Worm (Caenorhabditis elegans) whole organism, late embryonic: Measurements from ENCODE around the gene M18.6.

Source experiments
- C38D4.7 ChIP-seq: fragments of 200-800 bp; sonication (Bioruptor generic); optimal IDR thresholded peaks from 2 replicates; lab custom pipeline; 2018; ENCODE audit warnings: mild to moderate bottlenecking, missing genetic modification characterization, moderate library complexity, missing compliant biosample characterization
- F13H6.1 ChIP-seq: sonication (generic microtip); optimal IDR thresholded peaks from 2 replicates; lab custom pipeline; 2016; ENCODE audit warnings: missing genetic modification characterization, missing compliant biosample characterization
- K09A11.1 ChIP-seq: sonication (generic microtip); optimal IDR thresholded peaks from 2 replicates; lab custom pipeline; 2017; ENCODE audit warnings: antibody characterized with exemption, mild to moderate bottlenecking, missing genetic modification characterization, missing compliant biosample characterization; ENCODE audit not compliant: insufficient read depth
- T23F11.4 ChIP-seq: fragments of 200-800 bp; sonication (Bioruptor generic); optimal IDR thresholded peaks from 2 replicates; lab custom pipeline; 2018; ENCODE audit warnings: mild to moderate bottlenecking, missing genetic modification characterization, missing compliant biosample characterization
- Y22D7AL.16 ChIP-seq: sonication (generic microtip); optimal IDR thresholded peaks from 2 replicates; lab custom pipeline; 2016; ENCODE audit warnings: missing genetic modification characterization, missing compliant biosample characterization
- ahr-1 ChIP-seq: sonication (generic microtip); optimal IDR thresholded peaks from 2 replicates; lab custom pipeline; 2016; ENCODE audit warnings: missing genetic modification characterization, missing compliant biosample characterization
- ama-1 ChIP-seq: fragments of 150-350 bp; optimal IDR thresholded peaks from 2 replicates; lab custom pipeline; 2014
- ceh-18 ChIP-seq: sonication (generic microtip); optimal IDR thresholded peaks from 2 replicates; lab custom pipeline; 2016; ENCODE audit warnings: missing genetic modification characterization, missing compliant biosample characterization
- ceh-19 ChIP-seq: fragments of 200-800 bp; sonication (Bioruptor generic); optimal IDR thresholded peaks from 2 replicates; lab custom pipeline; 2018; ENCODE audit warnings: mild to moderate bottlenecking, missing genetic modification characterization, missing compliant biosample characterization
- ceh-22 ChIP-seq: sonication (generic microtip); optimal IDR thresholded peaks from 2 replicates; lab custom pipeline; 2017; ENCODE audit warnings: missing biosample characterization, missing genetic modification characterization
- ceh-24 ChIP-seq: sonication (generic microtip); optimal IDR thresholded peaks from 2 replicates; lab custom pipeline; 2016; ENCODE audit warnings: mild to moderate bottlenecking, missing genetic modification characterization, missing compliant biosample characterization
- ceh-31 ChIP-seq: sonication (generic microtip); optimal IDR thresholded peaks from 2 replicates; lab custom pipeline; 2016; ENCODE audit warnings: missing genetic modification characterization, missing compliant biosample characterization
- ceh-34 ChIP-seq: sonication (generic microtip); optimal IDR thresholded peaks from 2 replicates; lab custom pipeline; 2016; ENCODE audit warnings: mild to moderate bottlenecking, missing genetic modification characterization, missing compliant biosample characterization
- ceh-6 ChIP-seq: fragments of 200-800 bp; sonication (Bioruptor generic); optimal IDR thresholded peaks from 2 replicates; lab custom pipeline; 2018; ENCODE audit warnings: mild to moderate bottlenecking, missing genetic modification characterization, missing compliant biosample characterization
- ceh-9 ChIP-seq: sonication (generic microtip); optimal IDR thresholded peaks from 2 replicates; lab custom pipeline; 2016; ENCODE audit warnings: mild to moderate bottlenecking, missing genetic modification characterization, inconsistent platforms, missing compliant biosample characterization
- che-1 ChIP-seq: sonication (generic microtip); optimal IDR thresholded peaks from 2 replicates; lab custom pipeline; 2016; ENCODE audit warnings: mild to moderate bottlenecking, missing genetic modification characterization, missing compliant biosample characterization
- dve-1 ChIP-seq: sonication (generic microtip); optimal IDR thresholded peaks from 2 replicates; lab custom pipeline; 2017; ENCODE audit warnings: antibody characterized with exemption, mild to moderate bottlenecking, missing genetic modification characterization, missing compliant biosample characterization
- elt-4 ChIP-seq: sonication (generic microtip); optimal IDR thresholded peaks from 2 replicates; lab custom pipeline; 2016; ENCODE audit warnings: missing genetic modification characterization, missing compliant biosample characterization
- ets-4 ChIP-seq: sonication (generic microtip); optimal IDR thresholded peaks from 2 replicates; lab custom pipeline; 2016; ENCODE audit warnings: missing genetic modification characterization, missing compliant biosample characterization
- eyg-1 ChIP-seq: sonication (generic microtip); optimal IDR thresholded peaks from 2 replicates; lab custom pipeline; 2016; ENCODE audit warnings: missing genotype, missing genetic modification characterization, missing compliant biosample characterization
- fax-1 ChIP-seq: sonication (generic microtip); optimal IDR thresholded peaks from 2 replicates; lab custom pipeline; 2016; ENCODE audit warnings: missing genotype, missing genetic modification characterization, missing compliant biosample characterization
- fkh-6 ChIP-seq: sonication (generic microtip); optimal IDR thresholded peaks from 2 replicates; lab custom pipeline; 2016; ENCODE audit warnings: missing genetic modification characterization, missing compliant biosample characterization
- gmeb-2 ChIP-seq: sonication (generic microtip); optimal IDR thresholded peaks from 2 replicates; lab custom pipeline; 2016; ENCODE audit warnings: missing genetic modification characterization, inconsistent platforms, missing compliant biosample characterization
- hlh-13 ChIP-seq: fragments of 200-800 bp; sonication (Bioruptor generic); optimal IDR thresholded peaks from 2 replicates; lab custom pipeline; 2018; ENCODE audit warnings: mild to moderate bottlenecking, missing genetic modification characterization, missing compliant biosample characterization
- hlh-15 ChIP-seq: sonication (generic microtip); optimal IDR thresholded peaks from 2 replicates; lab custom pipeline; 2016; ENCODE audit warnings: missing genetic modification characterization, missing compliant biosample characterization
- hlh-30 ChIP-seq: sonication (generic microtip); optimal IDR thresholded peaks from 2 replicates; lab custom pipeline; 2017; ENCODE audit warnings: antibody characterized with exemption, missing genetic modification characterization, missing compliant biosample characterization; ENCODE audit not compliant: insufficient read depth
- hlh-6 ChIP-seq: sonication (generic microtip); optimal IDR thresholded peaks from 2 replicates; lab custom pipeline; 2016; ENCODE audit warnings: missing genotype, missing genetic modification characterization, missing compliant biosample characterization
- lin-11 ChIP-seq: fragments of 200-800 bp; sonication (Bioruptor generic); optimal IDR thresholded peaks from 2 replicates; lab custom pipeline; 2018; ENCODE audit warnings: mild to moderate bottlenecking, missing genetic modification characterization, missing compliant biosample characterization
- madf-2 ChIP-seq: sonication (generic microtip); optimal IDR thresholded peaks from 2 replicates; lab custom pipeline; 2017; ENCODE audit warnings: missing genetic modification characterization, missing compliant biosample characterization
- nfya-1 ChIP-seq: sonication (generic microtip); optimal IDR thresholded peaks from 2 replicates; lab custom pipeline; 2017; ENCODE audit warnings: missing genetic modification characterization, mild to moderate bottlenecking, missing compliant biosample characterization, antibody characterized with exemption, moderate library complexity
- npax-4 ChIP-seq: sonication (generic microtip); optimal IDR thresholded peaks from 2 replicates; lab custom pipeline; 2016; ENCODE audit warnings: missing genetic modification characterization, missing compliant biosample characterization
- odd-2 ChIP-seq: sonication (generic microtip); optimal IDR thresholded peaks from 2 replicates; lab custom pipeline; 2017; ENCODE audit warnings: antibody characterized with exemption, mild to moderate bottlenecking, missing genetic modification characterization, missing compliant biosample characterization
- pag-3 ChIP-seq: sonication (generic microtip); optimal IDR thresholded peaks from 2 replicates; lab custom pipeline; 2016; ENCODE audit warnings: missing compliant biosample characterization, missing genetic modification characterization, borderline replicate concordance
- pat-9 ChIP-seq: fragments of 200-800 bp; sonication (Bioruptor generic); optimal IDR thresholded peaks from 2 replicates; lab custom pipeline; 2018; ENCODE audit warnings: mild to moderate bottlenecking, missing genetic modification characterization, moderate library complexity, missing compliant biosample characterization
- sox-2 ChIP-seq: fragments of 200-800 bp; sonication (Bioruptor generic); IDR thresholded peaks from 2 replicates; pipeline ENCODE4 v1.3.6; 2022; ENCODE audit warnings: missing genetic modification reagents, missing genetic modification characterization, missing compliant biosample characterization
- syd-9 ChIP-seq: sonication (generic microtip); optimal IDR thresholded peaks from 2 replicates; lab custom pipeline; 2016; ENCODE audit warnings: mild to moderate bottlenecking, missing genetic modification characterization, moderate library complexity, missing compliant biosample characterization
- tbx-7 ChIP-seq: sonication (generic microtip); optimal IDR thresholded peaks from 2 replicates; lab custom pipeline; 2016; ENCODE audit warnings: missing genotype, missing genetic modification characterization, missing compliant biosample characterization
- ttx-3 ChIP-seq: sonication (generic microtip); optimal IDR thresholded peaks from 2 replicates; lab custom pipeline; 2016; ENCODE audit warnings: missing genetic modification reagents, missing genetic modification characterization, missing compliant biosample characterization
- unc-3 ChIP-seq, 2 experiments: fragments of 200-800 bp in 1 of 2; sonication (Bioruptor generic) in 1 of 2; sonication (generic microtip) in 1 of 2; conservative IDR thresholded peaks in 1 of 2; optimal IDR thresholded peaks in 1 of 2; 2 replicates each; pipeline versions ENCODE4 v1.3.6 to Lab custom; 2016 to 2022; ENCODE audit warnings: missing compliant biosample characterization in 2 of 2, missing genetic modification characterization in 2 of 2, missing genetic modification reagents in 1 of 2
- unc-42 ChIP-seq: sonication (generic microtip); optimal IDR thresholded peaks from 2 replicates; lab custom pipeline; 2016; ENCODE audit warnings: missing genotype, missing genetic modification characterization, missing compliant biosample characterization
- unc-86 ChIP-seq: sonication (generic microtip); optimal IDR thresholded peaks from 2 replicates; lab custom pipeline; 2016; ENCODE audit warnings: missing genetic modification characterization, missing compliant biosample characterization
- ztf-16 ChIP-seq: sonication (generic microtip); optimal IDR thresholded peaks from 2 replicates; lab custom pipeline; 2017; ENCODE audit warnings: missing genetic modification characterization, missing compliant biosample characterization

M18.6 gene

DNA sequence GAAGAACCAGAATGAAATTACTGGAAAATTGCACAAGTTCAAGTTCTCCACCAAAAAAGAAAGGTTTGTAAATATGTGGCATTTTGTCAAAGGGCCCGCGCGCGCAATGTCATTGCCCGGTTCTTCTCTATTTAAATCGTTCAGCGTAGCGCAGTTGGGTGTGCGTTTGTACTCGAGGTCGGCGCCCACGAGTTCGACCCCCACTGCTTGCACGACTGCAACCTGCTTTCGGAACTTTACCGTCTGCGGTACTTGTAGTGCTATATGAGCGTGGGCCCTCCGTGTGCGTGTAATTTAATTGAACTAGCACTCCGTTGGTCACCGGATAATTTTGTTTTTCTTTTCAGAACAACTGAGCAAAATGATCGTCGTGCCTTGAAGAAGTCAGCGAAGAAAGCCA lies 34.6 kb upstream of the M18.6 start (continued):
- TF ChIP-seq ceh-9 (tag; lab: Kevin White, UChicago) (no peak), F13H6.1 (tag; lab: Kevin White, UChicago) (no peak), fax-1 (tag; lab: Kevin White, UChicago) (peak; percentile 44), tbx-7 (tag; lab: Kevin White, UChicago) (no peak), ceh-24 (tag; lab: Kevin White, UChicago) (peak; percentile 22), ets-4 (tag; lab: Kevin White, UChicago) (no peak), sox-2 (GFP tag; lab: Robert Waterston, UW) (peak; percentile 25; the same call in 1 of the 2 replicates), pat-9 (tag; lab: Kevin White, UChicago) (peak; percentile 76), unc-42 (tag; lab: Kevin White, UChicago) (no peak), ceh-6 (GFP tag; lab: Kevin White, UChicago) (peak; percentile 54), gmeb-2 (tag; lab: Kevin White, UChicago) (peak; percentile 68), madf-2 (tag; lab: Kevin White, UChicago) (peak; percentile 55), T23F11.4 (GFP tag; lab: Kevin White, UChicago) (peak; percentile 66), lin-11 (tag; lab: Kevin White, UChicago) (peak; percentile 46), ceh-19 (GFP tag; lab: Kevin White, UChicago) (peak; percentile 36), C38D4.7 (GFP tag; lab: Kevin White, UChicago) (no peak)

DNA sequence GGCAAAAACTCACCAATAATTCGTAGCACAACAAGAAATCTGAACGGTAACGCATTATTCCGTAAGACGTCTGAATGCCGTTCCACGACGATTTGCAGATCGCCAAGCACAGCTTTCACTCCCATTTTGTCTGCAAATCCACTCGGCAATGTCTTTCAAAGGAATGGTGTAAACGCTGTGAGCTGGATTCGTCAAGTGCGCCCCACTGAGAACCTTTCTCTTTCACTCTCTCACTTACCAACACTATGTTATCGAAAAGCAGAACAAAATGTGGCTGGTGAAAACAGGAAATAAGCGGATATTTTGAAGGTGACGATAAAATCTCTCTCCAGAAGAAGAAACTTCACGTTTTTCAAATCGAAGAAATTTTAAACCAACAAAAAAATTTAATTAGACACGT lies 32.2 kb upstream of the M18.6 start:
- TF ChIP-seq unc-86 (no peak), sox-2 (GFP tag; lab: Robert Waterston, UW) (no peak), fax-1 (tag; lab: Kevin White, UChicago) (no peak), ztf-16 (tag; lab: Kevin White, UChicago) (no peak), che-1 (tag; lab: Kevin White, UChicago) (no peak), ceh-22 (tag; lab: Kevin White, UChicago) (no peak), ceh-31 (tag; lab: Kevin White, UChicago) (peak; percentile 35), odd-2 (tag; lab: Kevin White, UChicago) (no peak), ama-1 (lab: Kevin White, UChicago) (peak; percentile 73), nfya-1 (tag; lab: Kevin White, UChicago) (peak; percentile 52), dve-1 (tag; lab: Kevin White, UChicago) (no peak), ceh-19 (GFP tag; lab: Kevin White, UChicago) (no peak)

DNA sequence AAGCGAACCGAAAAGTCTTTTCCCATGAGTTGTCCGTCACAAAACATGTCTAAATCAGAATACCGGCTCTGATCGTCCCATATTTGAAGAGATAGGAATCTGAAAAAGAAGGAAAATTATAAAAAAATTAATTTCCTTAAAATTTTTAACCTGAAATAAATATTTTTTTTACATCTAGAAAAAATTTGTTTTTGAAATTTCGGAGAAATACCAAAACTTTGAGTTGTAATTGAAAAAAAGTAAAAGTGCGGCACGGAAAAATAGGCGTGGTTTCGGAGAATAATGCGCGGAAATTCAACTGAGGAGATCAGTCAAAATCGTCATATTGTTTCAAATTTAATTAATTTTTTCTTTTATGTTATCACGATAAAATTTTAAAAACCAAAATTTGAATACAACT lies 31.6 kb upstream of the M18.6 start, which contains the start of gene F11A10.6:
Gene F11A10.6, minus strand, starts transcription at position 101 of the 400 bp plus-strand sequence.
- TF ChIP-seq Y22D7AL.16 (no peak), ceh-34 (tag; lab: Kevin White, UChicago) (no peak), unc-42 (tag; lab: Kevin White, UChicago) (no peak), tbx-7 (tag; lab: Kevin White, UChicago) (no peak), ceh-22 (tag; lab: Kevin White, UChicago) (no peak), T23F11.4 (GFP tag; lab: Kevin White, UChicago) (no peak), fax-1 (tag; lab: Kevin White, UChicago) (no peak), elt-4 (tag; lab: Kevin White, UChicago) (no peak), F13H6.1 (tag; lab: Kevin White, UChicago) (no peak)

DNA sequence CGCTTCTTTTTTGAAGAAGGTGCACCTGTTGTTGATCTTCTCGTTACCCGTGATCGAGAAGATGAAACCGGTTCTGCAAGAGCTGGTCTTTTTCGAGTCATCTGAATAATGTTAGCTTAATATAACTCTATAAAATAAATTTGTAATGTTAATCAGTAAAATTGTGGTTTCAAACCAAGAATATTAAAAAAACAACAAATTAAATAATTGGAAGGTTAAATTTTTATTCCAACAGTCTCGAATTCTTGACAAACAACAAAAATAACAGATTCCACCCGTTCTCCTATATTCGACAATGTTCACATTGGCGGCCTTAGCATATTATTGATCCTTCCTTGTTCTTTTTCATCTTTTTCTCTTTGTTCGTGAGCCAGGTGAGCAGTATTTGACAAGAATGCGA lies 29.0 kb upstream of the M18.6 start, which contains the start of gene mig-32:
Gene mig-32, minus strand, starts transcription at position 101 of the 400 bp plus-strand sequence.
- TF ChIP-seq ceh-18 (tag; lab: Kevin White, UChicago): no peak
- no peak for TF ChIP-seq hlh-30

DNA sequence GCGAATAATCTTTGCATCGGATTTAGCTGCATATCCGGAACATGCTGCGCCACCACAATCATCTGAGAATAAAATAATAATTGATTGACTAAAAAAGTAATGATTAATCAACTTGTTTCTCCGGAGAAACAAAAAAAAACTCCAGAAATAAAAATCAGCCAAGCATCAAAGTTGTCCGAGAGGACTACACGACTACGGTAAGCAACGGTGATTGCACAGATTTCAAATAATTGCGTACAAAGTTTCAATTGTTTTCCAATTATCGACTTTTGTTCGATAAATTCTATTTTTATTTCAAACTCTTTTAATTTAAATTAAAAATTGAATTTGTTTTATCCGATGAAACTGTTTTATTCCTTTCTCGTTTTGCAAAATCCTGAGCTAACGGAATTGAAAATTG lies 27.7 kb upstream of the M18.6 start, which contains the start of gene cpsf-4:
Gene cpsf-4, minus strand, starts transcription at position 62 of the 400 bp plus-strand sequence.
- TF ChIP-seq ceh-22 (tag; lab: Kevin White, UChicago) (no peak), sox-2 (GFP tag; lab: Robert Waterston, UW) (no peak), syd-9 (no peak), hlh-15 (tag; lab: Kevin White, UChicago) (no peak), ttx-3 (no peak), npax-4 (tag; lab: Kevin White, UChicago) (no peak), hlh-6 (tag; lab: Kevin White, UChicago) (no peak), ceh-34 (tag; lab: Kevin White, UChicago) (no peak), unc-3 (GFP tag; conservative IDR thresholded peaks at IDR 0.05; lab: Robert Waterston, UW) (no peak), unc-3 (tag; optimal IDR thresholded peaks at IDR 0.05; lab: Kevin White, UChicago) (no peak), ceh-6 (GFP tag; lab: Kevin White, UChicago) (no peak), K09A11.1 (tag; lab: Kevin White, UChicago) (no peak), hlh-13 (GFP tag; lab: Kevin White, UChicago) (no peak), nfya-1 (tag; lab: Kevin White, UChicago) (no peak), pag-3 (tag; lab: Kevin White, UChicago) (no peak), eyg-1 (tag; lab: Kevin White, UChicago) (no peak), fax-1 (tag; lab: Kevin White, UChicago) (no peak), ahr-1 (tag; lab: Kevin White, UChicago) (no peak), fkh-6 (no peak)
